Worm (Caenorhabditis elegans): ENCODE data around the gene cyn-17.

ce11 chrV:5768292-5768695, 31.2 kb upstream of the cyn-17 start:
- TF ChIP-seq ceh-82 (tag; optimal IDR thresholded peaks at IDR 0.05) (no peak), ztf-11 (tag; optimal IDR thresholded peaks at IDR 0.05) (no peak), lsy-2 (tag; optimal IDR thresholded peaks at IDR 0.05) (peak in 1 of 2 experiments; percentile 19), ZK546.5 (tag; optimal IDR thresholded peaks at IDR 0.05) (no peak), nhr-21 (tag; optimal IDR thresholded peaks at IDR 0.05) (peak; percentile 94), nhr-12 (tag; optimal IDR thresholded peaks at IDR 0.05) (no peak), unc-39 (tag; optimal IDR thresholded peaks at IDR 0.05) (no peak), nhr-77 (tag; optimal IDR thresholded peaks at IDR 0.05) (no peak)

All from whole organism, L2 larva.